Worm (Caenorhabditis elegans): ENCODE measurements around the gene mlc-3.

The mlc-3 gene

ce11 chrIII:5546309-5546708, 18.5 kb upstream of the mlc-3 start (continued):
- peak; percentile 23 for TF ChIP-seq blmp-1 (tag; optimal IDR thresholded peaks at IDR 0.05)

DNA sequence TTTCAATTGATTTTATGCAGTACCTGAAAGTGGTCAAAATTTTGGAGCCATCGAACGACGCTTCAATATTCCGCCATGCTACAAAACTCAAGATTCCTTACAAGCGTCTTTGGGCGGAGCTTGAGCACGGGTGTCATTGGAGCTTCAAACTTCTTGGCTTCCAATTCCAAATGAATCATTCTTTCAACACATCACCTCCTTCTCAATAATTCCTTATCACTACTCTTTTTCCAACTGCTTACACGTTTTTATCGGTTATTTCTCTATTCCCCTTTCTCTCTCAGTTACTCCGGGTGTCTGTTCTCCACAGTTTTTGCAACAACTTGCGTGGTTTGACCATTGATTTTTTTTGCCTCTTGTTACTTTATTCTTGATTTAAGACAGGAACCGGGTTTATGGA, 18.1 kb upstream of the mlc-3 start, which contains the start of gene F09F7.5:
Gene F09F7.5, plus strand, starts transcription at position 258 of the 400 bp plus-strand sequence.
- peak; percentile 45 for TF ChIP-seq nhr-85 (tag)
- no peak for TF ChIP-seq efl-1 (optimal IDR thresholded peaks at IDR 0.05)
- peak in 1 of 2 experiments; percentile 56 for TF ChIP-seq efl-1 (GFP tag; optimal IDR thresholded peaks at IDR 0.05 in 1 of 2)
- no peak for TF ChIP-seq ceh-90 (tag; optimal IDR thresholded peaks at IDR 0.05)
- no peak for TF ChIP-seq blmp-1 (tag; optimal IDR thresholded peaks at IDR 0.05)

ce11 chrIII:5550193-5550592, 14.6 kb upstream of the mlc-3 start:
- TF ChIP-seq efl-1 (optimal IDR thresholded peaks at IDR 0.05) (no peak), efl-1 (GFP tag; optimal IDR thresholded peaks at IDR 0.05 in 1 of 2) (no peak), sox-4 (tag; optimal IDR thresholded peaks at IDR 0.05) (no peak), lin-15B (tag; optimal IDR thresholded peaks at IDR 0.05) (no peak), lin-13 (GFP tag; optimal IDR thresholded peaks at IDR 0.05) (no peak), ces-1 (GFP tag; optimal IDR thresholded peaks at IDR 0.05) (no peak), elt-2 (tag; optimal IDR thresholded peaks at IDR 0.05) (no peak), tbx-2 (tag; optimal IDR thresholded peaks at IDR 0.05) (peak; percentile 18), lin-35 (GFP tag; optimal IDR thresholded peaks at IDR 0.05) (peak in 1 of 2 experiments; percentile 42), ama-1 (optimal IDR thresholded peaks at IDR 0.05) (no peak), elt-3 (tag; optimal IDR thresholded peaks at IDR 0.05) (peak in 4 of 6 experiments; percentile 31 to 70 (median 48)), egl-13 (tag; optimal IDR thresholded peaks at IDR 0.05) (no peak), nhr-85 (tag) (peak; percentile 84), F16B12.6 (tag; optimal IDR thresholded peaks at IDR 0.05) (no peak), nhr-20 (tag; optimal IDR thresholded peaks at IDR 0.05) (peak; percentile 53), irx-1 (tag; optimal IDR thresholded peaks at IDR 0.05) (no peak), C04F5.9 (tag; optimal IDR thresholded peaks at IDR 0.05) (no peak), nhr-47 (tag; optimal IDR thresholded peaks at IDR 0.05) (no peak), grh-1 (GFP tag; IDR thresholded peaks at IDR 0.05) (no peak), pax-3 (tag; optimal IDR thresholded peaks at IDR 0.05) (no peak), Y116A8C.19 (tag; optimal IDR thresholded peaks at IDR 0.05; ENCODE audit: borderline replicate concordance) (no peak), aha-1 (tag; optimal IDR thresholded peaks at IDR 0.05) (no peak), dpl-1 (GFP tag; optimal IDR thresholded peaks at IDR 0.05) (no peak), ets-5 (GFP tag; IDR thresholded peaks at IDR 0.05) (no peak), nhr-19 (GFP tag; conservative IDR thresholded peaks at IDR 0.05) (no peak), snu-23 (GFP tag; optimal IDR thresholded peaks at IDR 0.05) (peak; percentile 58), C16A3.4 (tag; optimal IDR thresholded peaks at IDR 0.05) (no peak), blmp-1 (tag; optimal IDR thresholded peaks at IDR 0.05) (peak; percentile 65), efl-3 (GFP tag; optimal IDR thresholded peaks at IDR 0.05) (no peak), lir-3 (tag; optimal IDR thresholded peaks at IDR 0.05; ENCODE audit: poor library complexity) (no peak), dsc-1 (tag; optimal IDR thresholded peaks at IDR 0.05) (no peak), lin-14 (GFP tag; optimal IDR thresholded peaks at IDR 0.05) (peak; percentile 54), nhr-77 (tag; optimal IDR thresholded peaks at IDR 0.05) (no peak), pag-3 (tag; optimal IDR thresholded peaks at IDR 0.05; ENCODE audit: borderline replicate concordance, insufficient read depth) (peak; percentile 2), mdl-1 (tag; optimal IDR thresholded peaks at IDR 0.05) (peak in 1 of 2 experiments; percentile 32), nhr-71 (tag; optimal IDR thresholded peaks at IDR 0.05) (peak; percentile 25), hpl-2 (GFP tag; optimal IDR thresholded peaks at IDR 0.05) (no peak)

DNA sequence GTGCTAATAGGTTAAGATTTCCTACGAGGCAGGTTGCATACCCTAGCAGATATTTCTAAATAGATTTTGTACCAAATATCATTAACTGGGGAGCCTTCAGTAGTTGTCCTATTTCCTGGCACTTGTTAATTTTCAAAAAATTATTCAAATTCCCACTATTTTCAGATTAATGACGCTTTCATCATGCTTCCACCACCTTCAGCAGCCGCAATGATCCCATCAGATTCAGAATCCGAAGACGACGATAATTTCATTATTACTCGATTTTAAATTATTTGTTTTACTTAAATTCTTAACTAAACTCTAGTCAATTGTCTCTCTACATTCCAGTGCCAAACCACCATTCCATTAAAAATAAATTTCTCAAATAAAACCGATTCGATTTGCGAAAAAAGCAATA, 14.0 kb upstream of the mlc-3 start:
- TF ChIP-seq lin-35 (GFP tag; optimal IDR thresholded peaks at IDR 0.05), result peak in 1 of 2 experiments; percentile 22
- no peak for TF ChIP-seq efl-1 (optimal IDR thresholded peaks at IDR 0.05)
- peak in 1 of 2 experiments; percentile 64 for TF ChIP-seq efl-1 (GFP tag; optimal IDR thresholded peaks at IDR 0.05 in 1 of 2)
- TF ChIP-seq swsn-7 (tag; optimal IDR thresholded peaks at IDR 0.05), result peak; percentile 5
- TF ChIP-seq nhr-20 (tag; optimal IDR thresholded peaks at IDR 0.05), result peak; percentile 89
- TF ChIP-seq xbp-1 (tag; optimal IDR thresholded peaks at IDR 0.05), result peak; percentile 28
- TF ChIP-seq nhr-47 (tag; optimal IDR thresholded peaks at IDR 0.05), result peak; percentile 51
- TF ChIP-seq tlp-1 (tag; optimal IDR thresholded peaks at IDR 0.05), result no peak
- TF ChIP-seq snu-23 (GFP tag; optimal IDR thresholded peaks at IDR 0.05), result peak; percentile 16
- peak; percentile 20 for TF ChIP-seq ztf-4 (tag; optimal IDR thresholded peaks at IDR 0.05)
- no peak for TF ChIP-seq mab-9 (GFP tag; IDR thresholded peaks at IDR 0.05)
- no peak for TF ChIP-seq unc-130 (tag; optimal IDR thresholded peaks at IDR 0.05)
- no peak for TF ChIP-seq F16B12.6 (tag; optimal IDR thresholded peaks at IDR 0.05)
- TF ChIP-seq elt-2 (tag; optimal IDR thresholded peaks at IDR 0.05), result peak; percentile 36
- TF ChIP-seq nhr-90 (tag; optimal IDR thresholded peaks at IDR 0.05; ENCODE audit: poor library complexity), result peak; percentile 71
- peak; percentile 71 for TF ChIP-seq nhr-71 (tag; optimal IDR thresholded peaks at IDR 0.05)
- TF ChIP-seq ama-1 (optimal IDR thresholded peaks at IDR 0.05), result peak; percentile 92
- peak; percentile 45 for TF ChIP-seq nhr-19 (GFP tag; conservative IDR thresholded peaks at IDR 0.05)
- peak; percentile 43 for TF ChIP-seq lir-3 (tag; optimal IDR thresholded peaks at IDR 0.05; ENCODE audit: poor library complexity)
- TF ChIP-seq tbx-2 (tag; optimal IDR thresholded peaks at IDR 0.05), result peak; percentile 40

Data from whole organism, L1 larva.